Fruit fly (Drosophila melanogaster): ENCODE measurements around the gene MSBP.
A peak's percentile ranks its signal among the peaks of the same experiment; 100 is the strongest.

dm6 chrX:15857601-15858284, 32.2 kb downstream of the MSBP start, which contains the start of the genes CG46440 and Myb:
- TF ChIP-seq CTCF (optimal IDR thresholded peaks at IDR 0.05) (peak; percentile 3 to 25), CG8478 (optimal IDR thresholded peaks at IDR 0.05) (no peak)
